Worm (Caenorhabditis elegans) whole organism, early embryonic: ENCODE results near the gene F45H10.5.

Source experiments
- ama-1 ChIP-seq: fragments of 150-350 bp; optimal IDR thresholded peaks from 2 replicates; lab custom pipeline; 2014
- ets-7 ChIP-seq: sonication (generic microtip); optimal IDR thresholded peaks from 2 replicates; lab custom pipeline; 2016; ENCODE audit warnings: missing genotype, missing genetic modification characterization, missing compliant biosample characterization
- hnd-1 ChIP-seq: sonication (generic microtip); optimal IDR thresholded peaks from 2 replicates; lab custom pipeline; 2016; ENCODE audit warnings: missing genetic modification characterization, missing compliant biosample characterization
- sea-1 ChIP-seq: fragments of 200-800 bp; sonication (Bioruptor generic); conservative IDR thresholded peaks from 2 replicates; pipeline ENCODE4 v1.3.6; 2022; ENCODE audit warnings: missing genetic modification characterization, missing compliant biosample characterization

DNA sequence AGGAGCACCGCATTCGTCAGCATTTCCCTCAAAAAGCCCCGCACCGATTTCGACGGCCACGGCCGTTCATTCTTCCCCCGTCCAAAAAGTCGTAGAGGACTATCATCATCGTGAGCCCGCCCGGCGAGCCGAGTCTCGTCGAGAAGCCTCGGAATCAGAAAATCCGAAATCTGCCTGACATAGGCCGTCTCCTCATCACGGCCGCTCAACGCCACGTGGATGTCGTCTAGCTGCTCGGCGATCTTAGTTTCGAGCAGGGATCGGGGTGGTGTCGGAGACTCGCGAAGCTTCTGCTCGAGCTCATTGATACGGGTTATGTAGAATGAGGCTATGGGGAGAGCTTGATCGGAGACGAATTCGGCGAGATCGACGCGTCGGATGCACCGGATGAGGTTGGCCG, 27.5 kb downstream of the F45H10.5 start:
- no peak for TF ChIP-seq ama-1 (lab: Kevin White, UChicago)
- no peak for TF ChIP-seq hnd-1 (tag; lab: Kevin White, UChicago)
- TF ChIP-seq sea-1 (GFP tag; lab: Robert Waterston, UW): no peak
- TF ChIP-seq ets-7: no peak
